Worm (Caenorhabditis elegans): ENCODE measurements around the gene hpr-17.

hpr-17 gene

ce11 chrII:13188084-13188483 is 31.2 kb upstream of the hpr-17 start (continued):
- TF ChIP-seq lsl-1 (GFP tag; optimal IDR thresholded peaks at IDR 0.05) (no peak), efl-1 (GFP tag; optimal IDR thresholded peaks at IDR 0.05) (no peak), madf-6 (GFP tag; IDR thresholded peaks at IDR 0.05) (peak; percentile 29; the same call in 1 of the 2 replicates), pbrm-1 (GFP tag; IDR thresholded peaks at IDR 0.05) (no peak), snpc-3.4 (tag; optimal IDR thresholded peaks at IDR 0.05) (no peak), snpc-1.1 (tag; optimal IDR thresholded peaks at IDR 0.05; ENCODE audit: insufficient read depth) (no peak), dpff-1 (tag; optimal IDR thresholded peaks at IDR 0.05) (no peak), mxl-1 (tag; optimal IDR thresholded peaks at IDR 0.05) (no peak), hsf-1 (GFP tag; IDR thresholded peaks at IDR 0.05) (no peak), aptf-2 (GFP tag; conservative IDR thresholded peaks at IDR 0.05) (no peak)

- no peak for TF ChIP-seq dpl-1 (GFP tag; optimal IDR thresholded peaks at IDR 0.05)
- peak; percentile 6 for TF ChIP-seq lsl-1 (GFP tag; optimal IDR thresholded peaks at IDR 0.05)
- TF ChIP-seq hmg-1.2 (GFP tag; IDR thresholded peaks at IDR 0.05), result peak; percentile 86
- TF ChIP-seq ceh-100 (GFP tag; IDR thresholded peaks at IDR 0.05), result peak; percentile 32; the same call in 1 of the 2 replicates
- no peak for TF ChIP-seq C17E4.6 (GFP tag; IDR thresholded peaks at IDR 0.05)
- TF ChIP-seq attf-3 (GFP tag; conservative IDR thresholded peaks at IDR 0.05), result peak; percentile 97
Measured at ce11 chrII:13187188-13187587, 30.3 kb upstream of the hpr-17 start, which contains the start of gene mecr-1. mecr-1 (minus strand) TSS chrII:13187314.

ce11 chrII:13184129-13184528 is 27.3 kb upstream of the hpr-17 start, which contains the start of gene W09H1.3:
W09H1.3 (plus strand) TSS chrII:13184429.
- TF ChIP-seq snpc-4 (GFP tag; optimal IDR thresholded peaks at IDR 0.05) (no peak), snpc-4 (tag; optimal IDR thresholded peaks at IDR 0.05) (no peak), him-1 (tag; optimal IDR thresholded peaks at IDR 0.05) (no peak), lin-26 (GFP tag; IDR thresholded peaks at IDR 0.05) (no peak), Y53F4B.3 (GFP tag; IDR thresholded peaks at IDR 0.05) (no peak), ama-1 (optimal IDR thresholded peaks at IDR 0.05) (no peak), ama-1 (GFP tag; optimal IDR thresholded peaks at IDR 0.05) (no peak), unc-130 (GFP tag; optimal IDR thresholded peaks at IDR 0.05) (no peak), B0035.1 (tag; optimal IDR thresholded peaks at IDR 0.05) (no peak), madf-8 (GFP tag; conservative IDR thresholded peaks at IDR 0.05) (no peak), snpc-1.3 (tag; optimal IDR thresholded peaks at IDR 0.05; ENCODE audit: insufficient read depth) (no peak), fkh-3 (tag; optimal IDR thresholded peaks at IDR 0.05) (no peak), madf-10 (tag; optimal IDR thresholded peaks at IDR 0.05) (no peak)

- TF ChIP-seq F57A8.1 (GFP tag; optimal IDR thresholded peaks at IDR 0.05), result no peak
- TF ChIP-seq efl-1 (GFP tag; optimal IDR thresholded peaks at IDR 0.05), result no peak
- TF ChIP-seq ztf-18 (tag; optimal IDR thresholded peaks at IDR 0.05), result no peak
- no peak for TF ChIP-seq athp-1 (tag; optimal IDR thresholded peaks at IDR 0.05)
- no peak for TF ChIP-seq F52B5.7 (tag; optimal IDR thresholded peaks at IDR 0.05)
- no peak for TF ChIP-seq ceh-100 (GFP tag; IDR thresholded peaks at IDR 0.05)
- no peak for TF ChIP-seq fkh-3 (tag; optimal IDR thresholded peaks at IDR 0.05)
- TF ChIP-seq nhr-179 (tag; optimal IDR thresholded peaks at IDR 0.05), result no peak
- TF ChIP-seq lir-1 (GFP tag; conservative IDR thresholded peaks at IDR 0.05), result no peak
- TF ChIP-seq hmg-20 (GFP tag; IDR thresholded peaks at IDR 0.05), result no peak
- no peak for TF ChIP-seq tlf-1 (GFP tag; optimal IDR thresholded peaks at IDR 0.05)
- TF ChIP-seq B0336.3 (GFP tag; IDR thresholded peaks at IDR 0.05), result no peak
- no peak for TF ChIP-seq attf-5 (GFP tag; optimal IDR thresholded peaks at IDR 0.05)
Measured at ce11 chrII:13183228-13183755, 26.4 kb upstream of the hpr-17 start, which contains the start of the genes W09H1.4 and his-73. W09H1.4 (plus strand) TSS chrII:13183528. his-73 (plus strand) TSS chrII:13183705.

All from whole organism, young adult.